Worm (Caenorhabditis elegans) whole organism, midembryonic: Measurements from ENCODE around the gene Y62H9A.7.

Experiments used
- flt-1 ChIP-seq: fragments of 200-800 bp; sonication (Bioruptor generic); IDR thresholded peaks from 2 replicates; pipeline ENCODE4 v1.3.6; 2022; ENCODE audit warnings: missing genetic modification characterization, missing compliant biosample characterization
- ref-1 ChIP-seq: fragments of 200-800 bp; sonication (Bioruptor generic); conservative IDR thresholded peaks from 2 replicates; pipeline ENCODE4 v1.3.6; 2022; ENCODE audit warnings: missing genetic modification reagents, missing genetic modification characterization, missing compliant biosample characterization

- no peak for TF ChIP-seq flt-1 (GFP tag; lab: Robert Waterston, UW)
- no peak for TF ChIP-seq ref-1 (GFP tag; lab: Robert Waterston, UW)
Measured at ce11 chrX:11879871-11880270, 5.6 kb downstream of the Y62H9A.7 start, which contains the start of the genes Y62H9A.3 and Y62H9A.4.
